Fruit fly (Drosophila melanogaster): Measurements from ENCODE around the gene eg.

- peak; percentile 94 for TF ChIP-seq cyc (GFP tag; optimal IDR thresholded peaks at IDR 0.05)
- peak; percentile 62 for TF ChIP-seq fkh (GFP tag; optimal IDR thresholded peaks at IDR 0.05)
- peak; percentile 94 for TF ChIP-seq CG6163 (GFP tag; IDR thresholded peaks at IDR 0.05)
- peak; percentile 90 for TF ChIP-seq fd85E (GFP tag; optimal IDR thresholded peaks at IDR 0.05)
- TF ChIP-seq CG11902 (GFP tag; optimal IDR thresholded peaks at IDR 0.05), result peak; percentile 92
- peak; percentile 83 for TF ChIP-seq CG11294 (GFP tag; IDR thresholded peaks at IDR 0.05)
- TF ChIP-seq dsx (GFP tag; optimal IDR thresholded peaks at IDR 0.05; ENCODE audit: poor library complexity, severe bottlenecking), result peak; percentile 91
These were observed 31.5 kb downstream of the eg start for dm6 chr3L:21839720-21840641.
